Fruit fly (Drosophila melanogaster) whole organism, embryonic: ENCODE data around the gene AGO3.

ENCODE experiments used
- CG10209 ChIP-seq: fragments of 200-800 bp; sonication (Bioruptor generic); optimal IDR thresholded peaks from 3 replicates; lab custom pipeline; 2017; ENCODE audit warnings: missing biosample characterization, mild to moderate bottlenecking, missing genetic modification characterization, missing genetic modification reagents
- CG1024 ChIP-seq: fragments of 200-800 bp; sonication (Bioruptor generic); IDR thresholded peaks from 2 replicates; pipeline ENCODE4 v1.3.6; 2022; ENCODE audit warnings: missing biosample characterization, missing genetic modification characterization
- CG1233 ChIP-seq: fragments of 200-800 bp; sonication (Bioruptor generic); optimal IDR thresholded peaks from 4 replicates; lab custom pipeline; 2018; ENCODE audit warnings: missing biosample characterization, mild to moderate bottlenecking, missing genetic modification characterization
- CG12744 ChIP-seq: fragments of 200-800 bp; sonication (Bioruptor generic); optimal IDR thresholded peaks from 2 replicates; lab custom pipeline; 2016; ENCODE audit warnings: missing biosample characterization, missing genetic modification characterization
- CG14860 ChIP-seq: fragments of 200-800 bp; sonication (Bioruptor generic); IDR thresholded peaks from 3 replicates; pipeline ENCODE4 v1.3.6; 2022; ENCODE audit warnings: missing biosample characterization, missing genetic modification characterization; ENCODE audit not compliant: partially characterized antibody
- CG1603 ChIP-seq: fragments of 200-800 bp; sonication (Bioruptor generic); optimal IDR thresholded peaks from 2 replicates; lab custom pipeline; 2019; ENCODE audit warnings: missing biosample characterization, mild to moderate bottlenecking, missing genetic modification characterization, moderate library complexity
- CG17186 ChIP-seq: fragments of 200-800 bp; sonication (Bioruptor generic); optimal IDR thresholded peaks from 3 replicates; lab custom pipeline; 2017; ENCODE audit warnings: missing biosample characterization, missing genetic modification reagents, missing genetic modification characterization
- CG17328 ChIP-seq: fragments of 200-800 bp; sonication (Bioruptor generic); IDR thresholded peaks from 2 replicates; pipeline ENCODE4 v1.3.6; 2022; ENCODE audit warnings: missing biosample characterization, missing genetic modification characterization
- CG17385 ChIP-seq: fragments of 200-800 bp; sonication (Bioruptor generic); optimal IDR thresholded peaks from 3 replicates; lab custom pipeline; 2018; ENCODE audit warnings: missing biosample characterization, mild to moderate bottlenecking, missing genetic modification characterization
- CG17802 ChIP-seq: fragments of 200-800 bp; sonication (Bioruptor generic); optimal IDR thresholded peaks from 2 replicates; lab custom pipeline; 2018; ENCODE audit warnings: missing biosample characterization, mild to moderate bottlenecking, missing genetic modification characterization, moderate library complexity
- CG1792 ChIP-seq: fragments of 200-800 bp; sonication (Bioruptor generic); optimal IDR thresholded peaks from 2 replicates; lab custom pipeline; 2016; ENCODE audit warnings: missing biosample characterization, missing genetic modification characterization
- CG18619 ChIP-seq: fragments of 200-800 bp; sonication (Bioruptor generic); optimal IDR thresholded peaks from 3 replicates; lab custom pipeline; 2017; ENCODE audit warnings: missing biosample characterization, mild to moderate bottlenecking, missing genetic modification characterization
- CG2116 ChIP-seq: fragments of 200-800 bp; sonication (Bioruptor generic); optimal IDR thresholded peaks from 3 replicates; lab custom pipeline; 2018; ENCODE audit warnings: missing biosample characterization, mild to moderate bottlenecking, missing genetic modification characterization
- CG30020 ChIP-seq: fragments of 200-800 bp; optimal IDR thresholded peaks from 2 replicates; lab custom pipeline; 2019; ENCODE audit warnings: missing biosample characterization, mild to moderate bottlenecking, missing genetic modification characterization, moderate library complexity
- CG33213 ChIP-seq: fragments of 200-800 bp; sonication (Bioruptor generic); optimal IDR thresholded peaks from 3 replicates; lab custom pipeline; 2016; ENCODE audit warnings: missing biosample characterization, missing genetic modification characterization
- CG5953 ChIP-seq: fragments of 200-800 bp; sonication (Bioruptor generic); IDR thresholded peaks from 2 replicates; pipeline ENCODE4 v1.3.6; 2022; ENCODE audit warnings: missing biosample characterization, missing genetic modification characterization
- Dip2 ChIP-seq: fragments of 200-800 bp; sonication (Bioruptor generic); IDR thresholded peaks from 2 replicates; pipeline ENCODE4 v1.3.6; 2022; ENCODE audit warnings: missing biosample characterization, missing genetic modification characterization
- H2.0 ChIP-seq: fragments of 200-800 bp; sonication (Bioruptor generic); IDR thresholded peaks from 2 replicates; pipeline ENCODE4 v1.3.6; 2022; ENCODE audit warnings: missing biosample characterization, missing genetic modification characterization
- HLHmδ ChIP-seq: fragments of 200-800 bp; sonication (Bioruptor generic); optimal IDR thresholded peaks from 2 replicates; lab custom pipeline; 2018; ENCODE audit warnings: missing biosample characterization, mild to moderate bottlenecking, missing genetic modification characterization, moderate library complexity
- Hr39 ChIP-seq: fragments of >200 bp; optimal IDR thresholded peaks from 2 replicates; lab custom pipeline; 2017
- Med ChIP-seq: fragments of 200-800 bp; sonication (Bioruptor generic); peaks from one replicate; lab custom pipeline; 2016; ENCODE audit warnings: missing biosample characterization, missing genetic modification characterization, mild to moderate bottlenecking, inconsistent platforms, moderate library complexity
- NfI ChIP-seq: fragments of 200-800 bp; sonication (Bioruptor generic); optimal IDR thresholded peaks from 3 replicates; lab custom pipeline; 2018; ENCODE audit warnings: missing biosample characterization, mild to moderate bottlenecking, missing genetic modification characterization, moderate library complexity
- Scr ChIP-seq: fragments of 200-800 bp; sonication (Bioruptor generic); IDR thresholded peaks from 2 replicates; pipeline ENCODE4 v1.3.6; 2022; ENCODE audit warnings: missing biosample characterization, missing genetic modification characterization; ENCODE audit not compliant: partially characterized antibody
- TFAM ChIP-seq: fragments of 200-800 bp; sonication (Bioruptor generic); optimal IDR thresholded peaks from 2 replicates; lab custom pipeline; 2017; ENCODE audit warnings: missing biosample characterization, missing genetic modification characterization, inconsistent platforms
- bbx ChIP-seq: fragments of 200-800 bp; sonication (Bioruptor generic); IDR thresholded peaks from 2 replicates; pipeline ENCODE4 v1.3.6; 2022; ENCODE audit warnings: missing biosample characterization, missing genetic modification characterization; ENCODE audit not compliant: partially characterized antibody
- cg ChIP-seq: fragments of 200-800 bp; sonication (Bioruptor generic); optimal IDR thresholded peaks from 3 replicates; lab custom pipeline; 2019; ENCODE audit warnings: missing biosample characterization, mild to moderate bottlenecking, missing genetic modification characterization, moderate library complexity
- emc ChIP-seq: fragments of 200-800 bp; sonication (Bioruptor generic); optimal IDR thresholded peaks from 2 replicates; lab custom pipeline; 2016; ENCODE audit warnings: missing biosample characterization, missing genetic modification characterization
- ems ChIP-seq: fragments of 200-800 bp; sonication (Bioruptor generic); optimal IDR thresholded peaks from 3 replicates; lab custom pipeline; 2016; ENCODE audit warnings: missing biosample characterization, missing genetic modification characterization
- gce ChIP-seq: fragments of 200-800 bp; sonication (Bioruptor generic); IDR thresholded peaks from 3 replicates; pipeline ENCODE4 v1.3.6; 2022; ENCODE audit warnings: missing biosample characterization, missing genetic modification characterization
- h ChIP-seq: fragments of >200 bp; optimal IDR thresholded peaks from 2 replicates; lab custom pipeline; 2017
- her ChIP-seq: fragments of 200-800 bp; sonication (Bioruptor generic); optimal IDR thresholded peaks from 2 replicates; lab custom pipeline; 2016; ENCODE audit warnings: missing biosample characterization, missing genetic modification characterization
- lov ChIP-seq, 2 experiments: fragments of 200-800 bp in 1 of 2; fragments of >200 bp in 1 of 2; sonication (Bioruptor generic) in 1 of 2; IDR thresholded peaks in 1 of 2; optimal IDR thresholded peaks in 1 of 2; 2 replicates in 1 of 2; 3 replicates in 1 of 2; pipeline versions ENCODE4 v1.3.6 to Lab custom; 2017 to 2022; ENCODE audit warnings: missing biosample characterization in 1 of 2, missing genetic modification characterization in 1 of 2
- mld ChIP-seq: fragments of 200-800 bp; sonication (Bioruptor generic); IDR thresholded peaks from 3 replicates; pipeline ENCODE4 v1.3.6; 2022; ENCODE audit warnings: missing biosample characterization, missing genetic modification characterization; ENCODE audit not compliant: partially characterized antibody
- pfk ChIP-seq: fragments of 200-800 bp; sonication (Bioruptor generic); optimal IDR thresholded peaks from 2 replicates; lab custom pipeline; 2018; ENCODE audit warnings: missing biosample characterization, mild to moderate bottlenecking, missing genetic modification characterization, moderate library complexity
- pho ChIP-seq: fragments of 200-800 bp; sonication (Bioruptor generic); optimal IDR thresholded peaks from 2 replicates; lab custom pipeline; 2016; ENCODE audit warnings: missing biosample characterization, missing genetic modification characterization
- ssp ChIP-seq: fragments of 200-800 bp; sonication (Bioruptor generic); IDR thresholded peaks from 2 replicates; pipeline ENCODE4 v1.3.6; 2022; ENCODE audit warnings: missing biosample characterization, missing genetic modification characterization
- stc ChIP-seq: fragments of 200-800 bp; sonication (Bioruptor generic); IDR thresholded peaks from 2 replicates; pipeline ENCODE4 v1.3.6; 2022; ENCODE audit warnings: missing biosample characterization, missing genetic modification characterization
- tll ChIP-seq, 2 experiments: fragments of 200-800 bp in 1 of 2; fragments of >200 bp in 1 of 2; sonication (Bioruptor generic) in 1 of 2; optimal IDR thresholded peaks; 2 replicates each; lab custom pipeline; 2017 to 2019; ENCODE audit warnings: missing biosample characterization in 2 of 2, missing genetic modification characterization in 2 of 2, mild to moderate bottlenecking in 1 of 2, moderate library complexity in 1 of 2
- vfl ChIP-seq: fragments of 200-800 bp; sonication (Bioruptor generic); optimal IDR thresholded peaks from 2 replicates; lab custom pipeline; 2016; ENCODE audit warnings: missing biosample characterization, missing genetic modification characterization

AGO3 gene

DNA sequence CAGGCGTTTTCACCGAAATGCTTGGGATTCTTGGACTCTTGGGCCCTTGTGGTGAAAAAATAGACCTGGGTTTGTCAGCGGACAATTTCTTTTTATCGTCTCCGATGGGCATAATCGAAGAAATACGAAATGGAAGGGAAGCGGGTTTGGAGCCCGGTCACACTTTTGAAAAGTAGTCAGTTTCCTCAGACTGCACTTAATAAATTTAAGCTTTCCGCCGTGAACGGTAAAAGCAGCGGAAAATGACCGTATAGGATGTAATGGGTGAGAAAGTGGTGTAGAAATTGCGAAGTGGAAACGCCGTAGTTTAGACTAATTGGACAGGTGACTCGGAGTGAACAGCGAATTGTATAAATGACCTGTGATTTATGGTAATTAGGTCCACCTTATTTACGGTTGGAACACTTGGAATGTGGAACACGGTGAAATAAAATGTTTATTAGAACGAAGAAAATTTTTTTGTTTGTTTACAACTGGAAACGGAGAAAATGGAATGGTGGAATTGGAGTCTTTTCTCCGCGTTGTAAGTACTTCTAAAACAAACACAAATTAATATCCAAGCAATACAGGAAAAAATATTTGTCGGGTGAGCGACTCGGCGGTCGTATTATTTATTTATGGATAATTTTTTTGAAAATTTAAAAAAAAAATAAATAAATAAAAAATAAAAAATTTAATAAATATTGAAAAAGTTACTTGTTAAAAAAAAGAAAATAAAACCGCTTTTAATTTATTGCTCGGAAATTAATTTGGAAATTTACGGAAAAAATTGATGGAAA is 116.5 kb downstream of the AGO3 start:
- peak; percentile 85 for TF ChIP-seq ssp (GFP tag; lab: Robert Waterston, UW)
- peak; percentile 36 for TF ChIP-seq pfk (GFP tag; lab: Kevin White, UChicago)
- TF ChIP-seq CG30020 (tag; lab: Kevin White, UChicago) = peak; percentile 93
- TF ChIP-seq CG1603 = peak; percentile 65
- peak; percentile 71 for TF ChIP-seq CG1024 (GFP tag; lab: Robert Waterston, UW)
- TF ChIP-seq CG17802 (tag; lab: Kevin White, UChicago) = peak; percentile 63

DNA sequence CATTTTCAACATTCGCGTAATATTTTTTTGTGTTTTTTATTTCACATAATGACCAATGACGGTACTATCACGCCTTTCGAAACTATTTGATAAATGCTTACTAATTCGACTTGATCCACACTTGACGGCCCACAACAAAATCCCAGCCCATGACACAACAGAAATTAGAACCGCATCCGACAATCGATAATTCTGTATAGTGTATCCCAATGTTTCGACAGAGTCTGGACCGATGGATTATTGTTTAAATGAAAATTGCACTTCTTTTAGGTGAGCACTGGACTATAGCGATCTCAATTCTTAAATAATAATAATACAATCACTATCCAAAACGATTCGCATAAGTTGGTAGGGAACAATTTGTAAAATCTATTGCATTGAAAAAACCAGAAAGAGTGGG is 131.8 kb downstream of the AGO3 start:
- TF ChIP-seq CG33213 (GFP tag; lab: Kevin White, UChicago) (no peak), CG17328 (GFP tag; lab: Robert Waterston, UW) (no peak), gce (GFP tag; lab: Robert Waterston, UW) (no peak), h (lab: Kevin White, UChicago) (no peak), emc (GFP tag; lab: Kevin White, UChicago) (no peak), mld (no peak), CG17802 (tag; lab: Kevin White, UChicago) (peak; percentile 84), CG1233 (GFP tag; lab: Kevin White, UChicago) (no peak), her (GFP tag; lab: Kevin White, UChicago) (no peak), Dip2 (GFP tag; lab: Robert Waterston, UW) (no peak), ssp (GFP tag; lab: Robert Waterston, UW) (peak; percentile 67), CG17385 (GFP tag; lab: Kevin White, UChicago) (no peak), CG18619 (GFP tag; lab: Kevin White, UChicago) (no peak), CG1024 (GFP tag; lab: Robert Waterston, UW) (peak; percentile 33; the same call in 1 of the 2 replicates), stc (GFP tag; lab: Robert Waterston, UW) (no peak), H2.0 (no peak), TFAM (GFP tag; lab: Kevin White, UChicago) (no peak), CG1792 (GFP tag; lab: Kevin White, UChicago) (no peak), CG30020 (tag; lab: Kevin White, UChicago) (peak; percentile 90), CG10209 (no peak), vfl (GFP tag; lab: Kevin White, UChicago) (no peak), pho (GFP tag; lab: Kevin White, UChicago) (no peak), bbx (no peak), CG14860 (GFP tag; lab: Robert Waterston, UW) (no peak), ems (GFP tag; lab: Kevin White, UChicago) (no peak), cg (GFP tag; lab: Kevin White, UChicago) (no peak), CG1603 (peak; percentile 68), HLHmδ (no peak), lov (optimal IDR thresholded peaks at IDR 0.05; lab: Kevin White, UChicago) (no peak), lov (GFP tag; IDR thresholded peaks at IDR 0.05; lab: Robert Waterston, UW) (no peak), NfI (GFP tag; lab: Kevin White, UChicago) (no peak), tll (GFP tag; optimal IDR thresholded peaks at IDR 0.05; lab: Kevin White, UChicago) (no peak), Med (no peak), Scr (GFP tag; lab: Robert Waterston, UW) (no peak), CG5953 (no peak), CG17186 (GFP tag; lab: Kevin White, UChicago) (no peak), CG12744 (GFP tag; lab: Kevin White, UChicago) (no peak), CG2116 (GFP tag; lab: Kevin White, UChicago) (no peak), Hr39 (lab: Kevin White, UChicago) (no peak)
